Worm (Caenorhabditis elegans): ENCODE results near the gene bigr-1.

bigr-1 gene

ce11 chrII:11205783-11206182 lies 24.3 kb downstream of the bigr-1 start:
- no peak for TF ChIP-seq hlh-12 (tag; optimal IDR thresholded peaks at IDR 0.05)
- TF ChIP-seq tbx-9 (tag; optimal IDR thresholded peaks at IDR 0.05; ENCODE audit: borderline replicate concordance): no peak
- TF ChIP-seq F10E7.11 (tag; optimal IDR thresholded peaks at IDR 0.05): no peak
- TF ChIP-seq ets-4 (GFP tag; optimal IDR thresholded peaks at IDR 0.05): no peak
- no peak for TF ChIP-seq F23B12.7 (tag; optimal IDR thresholded peaks at IDR 0.05; ENCODE audit: insufficient read depth)
- TF ChIP-seq egl-44 (GFP tag; IDR thresholded peaks at IDR 0.05): no peak
- no peak for TF ChIP-seq nfya-1 (tag; optimal IDR thresholded peaks at IDR 0.05; ENCODE audit: borderline replicate concordance, insufficient read depth)
- TF ChIP-seq aptf-2 (GFP tag; conservative IDR thresholded peaks at IDR 0.05): no peak
- TF ChIP-seq lin-40 (tag; optimal IDR thresholded peaks at IDR 0.05): no peak

ce11 chrII:11211661-11212060 lies 30.2 kb downstream of the bigr-1 start:
- TF ChIP-seq egrh-3 (GFP tag; IDR thresholded peaks at IDR 0.05) (peak; percentile 71; the same call in 1 of the 2 replicates), F39B2.1 (GFP tag; IDR thresholded peaks at IDR 0.05) (0 out of 2 replicates have a peak, but pooled peaks have one; percentile 41), ceh-58 (GFP tag; IDR thresholded peaks at IDR 0.05) (0 out of 2 replicates have a peak, but pooled peaks have one; percentile 87), aptf-2 (GFP tag; conservative IDR thresholded peaks at IDR 0.05) (peak; percentile 46; the same call in 1 of the 2 replicates)

ce11 chrII:11221771-11222355 lies 40.4 kb downstream of the bigr-1 start, which contains the start of gene plpr-1:
plpr-1 (plus strand) TSS chrII:11222305.
- TF ChIP-seq zfh-2 (GFP tag; conservative IDR thresholded peaks at IDR 0.05) (peak; percentile 74), egrh-3 (GFP tag; IDR thresholded peaks at IDR 0.05) (peak; percentile 21; the same call in 1 of the 2 replicates), die-1 (tag; optimal IDR thresholded peaks at IDR 0.05) (no peak)

ce11 chrII:11224045-11224481 lies 42.6 kb downstream of the bigr-1 start:
- peak; percentile 82 for TF ChIP-seq xnd-1 (tag; optimal IDR thresholded peaks at IDR 0.05)
- TF ChIP-seq egl-18 (GFP tag; IDR thresholded peaks at IDR 0.05): no peak
- TF ChIP-seq pbrm-1 (GFP tag; IDR thresholded peaks at IDR 0.05): peak; percentile 97
- TF ChIP-seq nfyb-1 (GFP tag; IDR thresholded peaks at IDR 0.05): peak; percentile 86
- TF ChIP-seq B0035.1 (tag; optimal IDR thresholded peaks at IDR 0.05): peak; percentile 30
- no peak for TF ChIP-seq F57A8.1 (GFP tag; optimal IDR thresholded peaks at IDR 0.05)
- TF ChIP-seq C06A6.2 (GFP tag; conservative IDR thresholded peaks at IDR 0.05): peak; percentile 54; the same call in 1 of the 2 replicates
- peak; percentile 27 for TF ChIP-seq die-1 (tag; optimal IDR thresholded peaks at IDR 0.05)
- TF ChIP-seq mel-28 (tag; optimal IDR thresholded peaks at IDR 0.05; ENCODE audit: borderline replicate concordance): no peak
- TF ChIP-seq nhr-80 (tag; optimal IDR thresholded peaks at IDR 0.05): peak; percentile 60
- TF ChIP-seq F23B12.7 (tag; optimal IDR thresholded peaks at IDR 0.05; ENCODE audit: insufficient read depth): peak; percentile 80
- no peak for TF ChIP-seq pha-4 (tag; optimal IDR thresholded peaks at IDR 0.05)
- peak; percentile 66 for TF ChIP-seq madf-10 (tag; optimal IDR thresholded peaks at IDR 0.05)
- TF ChIP-seq F33H1.4 (GFP tag; IDR thresholded peaks at IDR 0.05): peak; percentile 74
- peak; percentile 76 for TF ChIP-seq zfh-2 (GFP tag; conservative IDR thresholded peaks at IDR 0.05)
- TF ChIP-seq ZK185.1 (tag; optimal IDR thresholded peaks at IDR 0.05; ENCODE audit: poor library complexity, severe bottlenecking): peak; percentile 81
- TF ChIP-seq ceh-58 (GFP tag; IDR thresholded peaks at IDR 0.05): no peak
- no peak for TF ChIP-seq bed-2 (GFP tag; IDR thresholded peaks at IDR 0.05)
- no peak for TF ChIP-seq lag-1 (GFP tag; IDR thresholded peaks at IDR 0.05)
- TF ChIP-seq mes-4 (tag; optimal IDR thresholded peaks at IDR 0.05): peak; percentile 29
- peak; percentile 3 for TF ChIP-seq somi-1 (GFP tag; optimal IDR thresholded peaks at IDR 0.05)
- no peak for TF ChIP-seq nhr-27 (tag; optimal IDR thresholded peaks at IDR 0.05)
- peak; percentile 37 for TF ChIP-seq F52B5.7 (tag; optimal IDR thresholded peaks at IDR 0.05)
- TF ChIP-seq hmg-20 (GFP tag; IDR thresholded peaks at IDR 0.05): peak; percentile 68; the same call in 1 of the 2 replicates
- TF ChIP-seq F39B2.1 (GFP tag; IDR thresholded peaks at IDR 0.05): no peak
- peak; percentile 98 for TF ChIP-seq hmg-1.2 (GFP tag; IDR thresholded peaks at IDR 0.05)
- TF ChIP-seq repo-1 (tag; optimal IDR thresholded peaks at IDR 0.05): peak; percentile 76
- no peak for TF ChIP-seq ccch-3 (GFP tag; optimal IDR thresholded peaks at IDR 0.05)
- TF ChIP-seq sdz-38 (tag; optimal IDR thresholded peaks at IDR 0.05): no peak
- TF ChIP-seq ceh-100 (GFP tag; IDR thresholded peaks at IDR 0.05): peak; percentile 66
- no peak for TF ChIP-seq lsy-27 (tag; optimal IDR thresholded peaks at IDR 0.05; ENCODE audit: borderline replicate concordance, insufficient read depth)
- TF ChIP-seq akir-1 (GFP tag; optimal IDR thresholded peaks at IDR 0.05): no peak

All from whole organism, young adult.